Worm (Caenorhabditis elegans): ENCODE data around the gene Y57G7A.1.

DNA sequence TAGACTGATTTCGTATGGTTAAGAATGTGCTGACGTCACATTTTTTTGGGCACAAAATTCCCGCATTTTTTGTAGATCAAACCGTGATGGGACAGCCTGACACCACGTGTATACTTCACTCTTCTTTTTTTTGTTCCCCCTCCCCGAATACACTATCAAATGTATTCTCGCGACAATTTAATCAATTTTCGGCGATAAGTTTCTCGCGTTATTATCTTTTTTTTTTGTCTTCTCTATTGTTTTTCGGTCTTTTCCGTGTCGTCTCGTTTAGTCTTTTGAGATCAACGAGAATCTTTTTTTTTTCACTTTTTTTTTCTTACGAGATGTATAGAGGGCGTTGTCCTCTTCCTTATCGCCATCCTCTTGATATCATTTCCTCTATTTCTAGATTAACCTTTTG lies 17.0 kb downstream of the Y57G7A.1 start:
- TF ChIP-seq hnd-1 (tag; optimal IDR thresholded peaks at IDR 0.05) (no peak), aly-1 (tag; optimal IDR thresholded peaks at IDR 0.05) (no peak), pes-1 (GFP tag; IDR thresholded peaks at IDR 0.05) (no peak), ama-1 (optimal IDR thresholded peaks at IDR 0.05) (no peak), tbx-11 (GFP tag; IDR thresholded peaks at IDR 0.05) (no peak), scrt-1 (GFP tag; IDR thresholded peaks at IDR 0.05) (no peak), tbx-37 (GFP tag; conservative IDR thresholded peaks at IDR 0.05) (no peak), hmg-4 (GFP tag; optimal IDR thresholded peaks at IDR 0.05) (no peak), tra-4 (tag; optimal IDR thresholded peaks at IDR 0.05) (no peak), hmbx-1 (tag; optimal IDR thresholded peaks at IDR 0.05) (no peak), ets-7 (tag; optimal IDR thresholded peaks at IDR 0.05) (no peak)

Measured in whole organism, early embryonic.